Fruit fly (Drosophila melanogaster) whole organism, embryonic: Measurements from ENCODE around the gene CG3517.
A peak's percentile ranks its signal among the peaks of the same experiment; 100 is the strongest.

Experiments used
- CG11456 ChIP-seq: fragments of 200-800 bp; sonication (Bioruptor generic); IDR thresholded peaks from 3 replicates; pipeline ENCODE4 v1.3.6; 2022; ENCODE audit warnings: missing biosample characterization, missing genetic modification characterization
- CG14441 ChIP-seq: fragments of 200-800 bp; sonication (Bioruptor generic); IDR thresholded peaks from 2 replicates; pipeline ENCODE4 v1.3.6; 2022; ENCODE audit warnings: missing biosample characterization, missing genetic modification characterization
- CG1603 ChIP-seq: fragments of 200-800 bp; sonication (Bioruptor generic); optimal IDR thresholded peaks from 2 replicates; lab custom pipeline; 2019; ENCODE audit warnings: missing biosample characterization, mild to moderate bottlenecking, missing genetic modification characterization, moderate library complexity
- CG16863 ChIP-seq: fragments of 200-800 bp; sonication (Bioruptor generic); optimal IDR thresholded peaks from 3 replicates; lab custom pipeline; 2016; ENCODE audit warnings: missing biosample characterization, missing genetic modification characterization
- CG17359 ChIP-seq: fragments of 200-800 bp; sonication (Bioruptor generic); optimal IDR thresholded peaks from 3 replicates; lab custom pipeline; 2018; ENCODE audit warnings: missing biosample characterization, mild to moderate bottlenecking, missing genetic modification characterization, moderate library complexity
- CG18262 ChIP-seq: fragments of 200-800 bp; optimal IDR thresholded peaks from 3 replicates; lab custom pipeline; 2019; ENCODE audit warnings: missing biosample characterization, mild to moderate bottlenecking, missing genetic modification characterization, moderate library complexity
- CG2712 ChIP-seq: fragments of 200-800 bp; optimal IDR thresholded peaks from 3 replicates; lab custom pipeline; 2019; ENCODE audit warnings: missing biosample characterization, mild to moderate bottlenecking, missing genetic modification characterization, moderate library complexity
- CG3065 ChIP-seq: fragments of 200-800 bp; sonication (Bioruptor generic); optimal IDR thresholded peaks from 2 replicates; lab custom pipeline; 2016; ENCODE audit warnings: missing biosample characterization, missing genetic modification characterization
- CG3407 ChIP-seq: fragments of 200-800 bp; sonication (Bioruptor generic); optimal IDR thresholded peaks from 2 replicates; lab custom pipeline; 2018; ENCODE audit warnings: missing biosample characterization, mild to moderate bottlenecking, missing genetic modification characterization
- CG34224 ChIP-seq: fragments of 200-800 bp; sonication (Bioruptor generic); IDR thresholded peaks from 3 replicates; pipeline ENCODE4 v1.3.6; 2022; ENCODE audit warnings: missing biosample characterization, missing genetic modification characterization; ENCODE audit not compliant: partially characterized antibody
- CG34422 ChIP-seq: fragments of 200-800 bp; sonication (Bioruptor generic); IDR thresholded peaks from 3 replicates; pipeline ENCODE4 v1.3.6; 2022; ENCODE audit warnings: missing biosample characterization, missing genetic modification characterization
- CG4404 ChIP-seq: fragments of 200-800 bp; sonication (Bioruptor generic); IDR thresholded peaks from 2 replicates; pipeline ENCODE4 v1.3.6; 2022; ENCODE audit warnings: missing biosample characterization, missing genetic modification characterization
- CG5953 ChIP-seq: fragments of 200-800 bp; sonication (Bioruptor generic); IDR thresholded peaks from 2 replicates; pipeline ENCODE4 v1.3.6; 2022; ENCODE audit warnings: missing biosample characterization, missing genetic modification characterization
- CG7745 ChIP-seq: fragments of 200-800 bp; sonication (Bioruptor generic); optimal IDR thresholded peaks from 2 replicates; lab custom pipeline; 2018; ENCODE audit warnings: missing biosample characterization, mild to moderate bottlenecking, missing genetic modification characterization, moderate library complexity
- CG8281 ChIP-seq: fragments of 200-800 bp; sonication (Bioruptor generic); optimal IDR thresholded peaks from 2 replicates; lab custom pipeline; 2018; ENCODE audit warnings: missing biosample characterization, mild to moderate bottlenecking, missing genetic modification characterization, moderate library complexity
- CG8388 ChIP-seq: fragments of 200-800 bp; sonication (Bioruptor generic); optimal IDR thresholded peaks from 2 replicates; lab custom pipeline; 2019; ENCODE audit warnings: missing biosample characterization, mild to moderate bottlenecking, missing genetic modification characterization, moderate library complexity
- CG8944 ChIP-seq: fragments of 200-800 bp; sonication (Bioruptor generic); optimal IDR thresholded peaks from 3 replicates; lab custom pipeline; 2016; ENCODE audit warnings: missing biosample characterization, missing genetic modification characterization
- CG9932 ChIP-seq: fragments of 200-800 bp; sonication (Bioruptor generic); IDR thresholded peaks from 2 replicates; pipeline ENCODE4 v1.3.6; 2022; ENCODE audit warnings: missing biosample characterization, missing genetic modification characterization
- CrebB ChIP-seq: fragments of 200-800 bp; sonication (Bioruptor generic); optimal IDR thresholded peaks from 3 replicates; lab custom pipeline; 2018; ENCODE audit warnings: missing biosample characterization, mild to moderate bottlenecking, missing genetic modification characterization
- Dip2 ChIP-seq: fragments of 200-800 bp; sonication (Bioruptor generic); IDR thresholded peaks from 2 replicates; pipeline ENCODE4 v1.3.6; 2022; ENCODE audit warnings: missing biosample characterization, missing genetic modification characterization
- Doc2 ChIP-seq: fragments of 200-800 bp; sonication (Bioruptor generic); IDR thresholded peaks from 2 replicates; pipeline ENCODE4 v1.3.6; 2022; ENCODE audit warnings: missing biosample characterization, missing genetic modification characterization
- Eip74EF ChIP-seq, 2 experiments: fragments of 200-800 bp in 1 of 2; fragments of >200 bp in 1 of 2; sonication (Bioruptor generic) in 1 of 2; optimal IDR thresholded peaks; 2 replicates each; lab custom pipeline; 2017 to 2019; ENCODE audit warnings: missing biosample characterization in 2 of 2, missing genetic modification characterization in 2 of 2, mild to moderate bottlenecking in 1 of 2, moderate library complexity in 1 of 2
- Gug ChIP-seq: fragments of 200-800 bp; sonication (Bioruptor generic); IDR thresholded peaks from 4 replicates; pipeline ENCODE4 v1.3.6; 2022; ENCODE audit warnings: missing biosample characterization, missing genetic modification characterization
- HLH3B ChIP-seq: fragments of 200-800 bp; sonication (Bioruptor generic); IDR thresholded peaks from 2 replicates; pipeline ENCODE4 v1.3.6; 2022; ENCODE audit warnings: missing biosample characterization, missing genetic modification characterization
- HLHmδ ChIP-seq: fragments of 200-800 bp; sonication (Bioruptor generic); optimal IDR thresholded peaks from 2 replicates; lab custom pipeline; 2018; ENCODE audit warnings: missing biosample characterization, mild to moderate bottlenecking, missing genetic modification characterization, moderate library complexity
- Hey ChIP-seq: fragments of 200-800 bp; sonication (Bioruptor generic); optimal IDR thresholded peaks from 3 replicates; lab custom pipeline; 2018; ENCODE audit warnings: missing biosample characterization, mild to moderate bottlenecking, missing genetic modification characterization
- Nf-YB ChIP-seq: fragments of 200-800 bp; sonication (Bioruptor generic); optimal IDR thresholded peaks from 3 replicates; lab custom pipeline; 2019; ENCODE audit warnings: missing biosample characterization, mild to moderate bottlenecking, missing genetic modification characterization, moderate library complexity
- Spps ChIP-seq: fragments of 200-800 bp; sonication (Bioruptor generic); optimal IDR thresholded peaks from 2 replicates; lab custom pipeline; 2018; ENCODE audit warnings: missing biosample characterization, mild to moderate bottlenecking, missing genetic modification characterization
- croc ChIP-seq: fragments of 200-800 bp; sonication (Bioruptor generic); conservative IDR thresholded peaks from 3 replicates; pipeline ENCODE4 v1.3.6; 2022; ENCODE audit warnings: missing biosample characterization, missing genetic modification characterization
- exex ChIP-seq: fragments of 200-800 bp; sonication (Bioruptor generic); optimal IDR thresholded peaks from 4 replicates; lab custom pipeline; 2018; ENCODE audit warnings: missing biosample characterization, mild to moderate bottlenecking, missing genetic modification characterization, moderate library complexity
- fd96Cb ChIP-seq: fragments of 200-800 bp; sonication (Bioruptor generic); optimal IDR thresholded peaks from 2 replicates; lab custom pipeline; 2018; ENCODE audit warnings: missing biosample characterization, mild to moderate bottlenecking, missing genetic modification characterization, moderate library complexity
- gem ChIP-seq: fragments of 200-800 bp; sonication (Bioruptor generic); optimal IDR thresholded peaks from 2 replicates; lab custom pipeline; 2019; ENCODE audit warnings: missing biosample characterization, mild to moderate bottlenecking, missing genetic modification characterization, moderate library complexity
- h ChIP-seq: fragments of >200 bp; optimal IDR thresholded peaks from 2 replicates; lab custom pipeline; 2017
- ind ChIP-seq: fragments of 200-800 bp; sonication (Bioruptor generic); optimal IDR thresholded peaks from 3 replicates; lab custom pipeline; 2016; ENCODE audit warnings: missing biosample characterization, missing genetic modification characterization
- jing ChIP-seq: fragments of 200-800 bp; sonication (Bioruptor generic); optimal IDR thresholded peaks from 2 replicates; lab custom pipeline; 2018; ENCODE audit warnings: missing biosample characterization, mild to moderate bottlenecking, missing genetic modification characterization
- lola ChIP-seq, 3 experiments: fragments of >200 bp in 2 of 3; fragments of 200-800 bp in 1 of 3; sonication (Bioruptor generic) in 1 of 3; optimal IDR thresholded peaks; 2 replicates each; lab custom pipeline; 2017 to 2019; ENCODE audit warnings: missing biosample characterization in 3 of 3, missing genetic modification characterization in 3 of 3, mild to moderate bottlenecking in 1 of 3, moderate library complexity in 1 of 3
- luna ChIP-seq: fragments of 200-800 bp; sonication (Bioruptor generic); optimal IDR thresholded peaks from 2 replicates; lab custom pipeline; 2016; ENCODE audit warnings: missing biosample characterization, missing genetic modification characterization
- mirr ChIP-seq: fragments of 200-800 bp; sonication (Bioruptor generic); optimal IDR thresholded peaks from 3 replicates; lab custom pipeline; 2018; ENCODE audit warnings: missing biosample characterization, mild to moderate bottlenecking, missing genetic modification characterization
- nerfin-1 ChIP-seq: fragments of 200-800 bp; sonication (Bioruptor generic); optimal IDR thresholded peaks from 3 replicates; lab custom pipeline; 2019; ENCODE audit warnings: missing biosample characterization, mild to moderate bottlenecking, missing genetic modification characterization, moderate library complexity
- nerfin-2 ChIP-seq: fragments of 200-800 bp; sonication (Bioruptor generic); IDR thresholded peaks from 2 replicates; pipeline ENCODE4 v1.3.6; 2022; ENCODE audit warnings: missing biosample characterization, missing genetic modification characterization; ENCODE audit not compliant: partially characterized antibody
- onecut ChIP-seq: fragments of 200-800 bp; sonication (Bioruptor generic); IDR thresholded peaks from 2 replicates; pipeline ENCODE4 v1.3.6; 2022; ENCODE audit warnings: missing biosample characterization, missing genetic modification characterization
- pb ChIP-seq: fragments of 200-800 bp; sonication (Bioruptor generic); optimal IDR thresholded peaks from 3 replicates; lab custom pipeline; 2016; ENCODE audit warnings: missing biosample characterization, missing genetic modification characterization
- sens-2 ChIP-seq: fragments of 200-800 bp; sonication (Bioruptor generic); IDR thresholded peaks from 2 replicates; pipeline ENCODE4 v1.3.6; 2022; ENCODE audit warnings: missing biosample characterization, missing genetic modification characterization
- slp2 ChIP-seq: fragments of 200-800 bp; sonication (Bioruptor generic); optimal IDR thresholded peaks from 2 replicates; lab custom pipeline; 2016; ENCODE audit warnings: missing biosample characterization, missing genetic modification characterization
- stwl ChIP-seq: fragments of 200-800 bp; sonication (Bioruptor generic); optimal IDR thresholded peaks from 3 replicates; lab custom pipeline; 2018; ENCODE audit warnings: missing biosample characterization, mild to moderate bottlenecking, missing genetic modification characterization, moderate library complexity
- tio ChIP-seq: fragments of 200-800 bp; sonication (Bioruptor generic); optimal IDR thresholded peaks from 2 replicates; lab custom pipeline; 2017; ENCODE audit warnings: missing biosample characterization, missing genetic modification characterization, inconsistent platforms
- ttk ChIP-seq: fragments of 200-800 bp; sonication (Bioruptor generic); IDR thresholded peaks from 2 replicates; pipeline ENCODE4 v2.1.2; 2022; ENCODE audit warnings: missing biosample characterization, missing genetic modification characterization
- wdn ChIP-seq: fragments of 200-800 bp; sonication (Bioruptor generic); IDR thresholded peaks from 2 replicates; pipeline ENCODE4 v1.3.6; 2022; ENCODE audit warnings: missing biosample characterization, missing genetic modification characterization
- wor ChIP-seq: fragments of 200-800 bp; sonication (Bioruptor generic); IDR thresholded peaks from 2 replicates; pipeline ENCODE4 v1.3.6; 2022; ENCODE audit warnings: missing biosample characterization, missing genetic modification characterization

Gene CG3517

dm6 chr3R:19460409-19461217, 35.6 kb upstream of the CG3517 start, which contains the start of gene Dys (continued):
- TF ChIP-seq pb (peak; percentile 60), CG16863 (GFP tag; lab: Kevin White, UChicago) (peak; percentile 79), HLH3B (GFP tag; lab: Robert Waterston, UW) (peak; percentile 89; the same call in 1 of the 2 replicates), CG34422 (GFP tag; lab: Robert Waterston, UW) (no peak; the same call in 1 of the 3 replicates), CG7745 (tag; lab: Kevin White, UChicago) (peak; percentile 93), lola (GFP tag; optimal IDR thresholded peaks at IDR 0.05; lab: Kevin White, UChicago) (peak in 1 of 3 experiments; percentile 81), ttk (GFP tag; lab: Robert Waterston, UW) (no peak; the same call in none of the 2 replicates), mirr (GFP tag; lab: Kevin White, UChicago) (peak; percentile 66), nerfin-1 (tag; lab: Kevin White, UChicago) (peak; percentile 86), ind (GFP tag; lab: Kevin White, UChicago) (peak; percentile 90), gem (tag; lab: Kevin White, UChicago) (peak; percentile 95), wdn (peak; percentile 87), CG14441 (peak; percentile 88), CG9932 (no peak; the same call in 1 of the 2 replicates), CG34224 (GFP tag; lab: Robert Waterston, UW) (no peak), CrebB (tag; lab: Kevin White, UChicago) (peak; percentile 74), luna (GFP tag; lab: Kevin White, UChicago) (peak; percentile 83), Dip2 (GFP tag; lab: Robert Waterston, UW) (no peak), slp2 (GFP tag; lab: Kevin White, UChicago) (peak; percentile 82), tio (GFP tag; lab: Kevin White, UChicago) (peak; percentile 68), CG18262 (peak; percentile 90), CG5953 (GFP tag; lab: Robert Waterston, UW) (peak; percentile 53; the same call in 1 of the 2 replicates), croc (GFP tag; lab: Robert Waterston, UW) (peak; percentile 84), CG4404 (peak; percentile 59), Spps (tag; lab: Kevin White, UChicago) (peak; percentile 71), CG8388 (GFP tag; lab: Kevin White, UChicago) (peak; percentile 83), fd96Cb (tag; lab: Kevin White, UChicago) (peak; percentile 89), HLHmδ (GFP tag; lab: Kevin White, UChicago) (peak; percentile 20), CG8944 (GFP tag; lab: Kevin White, UChicago) (peak; percentile 79), h (lab: Kevin White, UChicago) (no peak), CG3407 (GFP tag; lab: Kevin White, UChicago) (peak; percentile 79), Gug (GFP tag; lab: Robert Waterston, UW) (peak; percentile 65), CG17359 (tag; lab: Kevin White, UChicago) (peak; percentile 91), CG3065 (GFP tag; lab: Kevin White, UChicago) (peak; percentile 1), nerfin-2 (GFP tag; lab: Robert Waterston, UW) (no peak), CG1603 (tag; lab: Kevin White, UChicago) (peak; percentile 92), exex (tag; lab: Kevin White, UChicago) (peak; percentile 93), Nf-YB (GFP tag; lab: Kevin White, UChicago) (peak; percentile 76), stwl (tag; lab: Kevin White, UChicago) (no peak), wor (GFP tag; lab: Robert Waterston, UW) (peak; percentile 76), Eip74EF (GFP tag; optimal IDR thresholded peaks at IDR 0.05; lab: Kevin White, UChicago) (peak in 1 of 2 experiments; percentile 84), jing (peak; percentile 79), sens-2 (GFP tag; lab: Robert Waterston, UW) (no peak), CG2712 (tag; lab: Kevin White, UChicago) (peak; percentile 92), onecut (GFP tag; lab: Robert Waterston, UW) (peak; percentile 77), Doc2 (GFP tag; lab: Robert Waterston, UW) (no peak), CG11456 (GFP tag; lab: Robert Waterston, UW) (no peak), CG8281 (tag; lab: Kevin White, UChicago) (peak; percentile 56), Hey (tag; lab: Kevin White, UChicago) (peak; percentile 42)
